Fruit fly (Drosophila melanogaster) whole organism, embryonic: ENCODE results near the gene IntS10.
A peak's percentile ranks its signal among the peaks of the same experiment; 100 is the strongest.

Experiments used
- B-H1 ChIP-seq: fragments of 200-800 bp; sonication (Bioruptor generic); IDR thresholded peaks from 3 replicates; pipeline ENCODE4 v1.3.6; 2022; ENCODE audit warnings: missing biosample characterization, missing genetic modification characterization
- CG10462 ChIP-seq: fragments of 200-800 bp; sonication (Bioruptor generic); optimal IDR thresholded peaks from 2 replicates; lab custom pipeline; 2016; ENCODE audit warnings: missing biosample characterization, missing genetic modification characterization
- CG10565 ChIP-seq: fragments of 200-800 bp; sonication (Bioruptor generic); optimal IDR thresholded peaks from 3 replicates; lab custom pipeline; 2016; ENCODE audit warnings: missing biosample characterization, mild to moderate bottlenecking, missing genetic modification characterization
- CG11504 ChIP-seq: fragments of 200-800 bp; sonication (Bioruptor generic); optimal IDR thresholded peaks from 3 replicates; lab custom pipeline; 2019; ENCODE audit warnings: missing biosample characterization, mild to moderate bottlenecking, missing genetic modification characterization, moderate library complexity
- CG13424 ChIP-seq: fragments of 200-800 bp; sonication (Bioruptor generic); optimal IDR thresholded peaks from 2 replicates; lab custom pipeline; 2019; ENCODE audit warnings: missing biosample characterization, mild to moderate bottlenecking, missing genetic modification characterization, moderate library complexity
- CG14014 ChIP-seq: fragments of 200-800 bp; sonication (Bioruptor generic); IDR thresholded peaks from 2 replicates; pipeline ENCODE4 v1.3.6; 2022; ENCODE audit warnings: missing biosample characterization, missing genetic modification characterization
- CG14050 ChIP-seq: fragments of 200-800 bp; sonication (Bioruptor generic); IDR thresholded peaks from 3 replicates; pipeline ENCODE4 v1.3.6; 2022; ENCODE audit warnings: missing biosample characterization, missing genetic modification characterization
- CG15514 ChIP-seq: fragments of 200-800 bp; sonication (Bioruptor generic); optimal IDR thresholded peaks from 3 replicates; lab custom pipeline; 2017; ENCODE audit warnings: missing biosample characterization, missing genetic modification characterization, mild to moderate bottlenecking, moderate library complexity, missing genetic modification reagents
- CG16813 ChIP-seq: fragments of 200-800 bp; sonication (Bioruptor generic); IDR thresholded peaks from 3 replicates; pipeline ENCODE4 v1.3.6; 2022; ENCODE audit warnings: missing biosample characterization, missing genetic modification characterization; ENCODE audit not compliant: partially characterized antibody
- CG17361 ChIP-seq: fragments of 200-800 bp; sonication (Bioruptor generic); IDR thresholded peaks from 3 replicates; pipeline ENCODE4 v1.3.6; 2022; ENCODE audit warnings: missing biosample characterization, missing genetic modification characterization
- CG17802 ChIP-seq: fragments of 200-800 bp; sonication (Bioruptor generic); optimal IDR thresholded peaks from 2 replicates; lab custom pipeline; 2018; ENCODE audit warnings: missing biosample characterization, mild to moderate bottlenecking, missing genetic modification characterization, moderate library complexity
- CG17829 ChIP-seq: fragments of 200-800 bp; optimal IDR thresholded peaks from 2 replicates; lab custom pipeline; 2019; ENCODE audit warnings: missing biosample characterization, mild to moderate bottlenecking, missing genetic modification characterization, moderate library complexity
- CG17912 ChIP-seq: fragments of 200-800 bp; sonication (Bioruptor generic); optimal IDR thresholded peaks from 2 replicates; lab custom pipeline; 2018; ENCODE audit warnings: missing biosample characterization, mild to moderate bottlenecking, missing genetic modification characterization
- CG1792 ChIP-seq: fragments of 200-800 bp; sonication (Bioruptor generic); optimal IDR thresholded peaks from 2 replicates; lab custom pipeline; 2016; ENCODE audit warnings: missing biosample characterization, missing genetic modification characterization
- CG30431 ChIP-seq: fragments of 200-800 bp; sonication (Bioruptor generic); optimal IDR thresholded peaks from 2 replicates; lab custom pipeline; 2017; ENCODE audit warnings: missing biosample characterization, missing genetic modification characterization
- CG31224 ChIP-seq: fragments of 200-800 bp; sonication (Bioruptor generic); IDR thresholded peaks from 2 replicates; pipeline ENCODE4 v1.3.6; 2022; ENCODE audit warnings: missing biosample characterization, missing genetic modification characterization
- CG4360 ChIP-seq: fragments of 200-800 bp; sonication (Bioruptor generic); IDR thresholded peaks from 2 replicates; pipeline ENCODE4 v1.3.6; 2022; ENCODE audit warnings: missing biosample characterization, missing genetic modification characterization
- CG7556 ChIP-seq: fragments of 200-800 bp; sonication (Bioruptor generic); optimal IDR thresholded peaks from 2 replicates; lab custom pipeline; 2017; ENCODE audit warnings: missing biosample characterization, mild to moderate bottlenecking, missing genetic modification characterization
- CG7786 ChIP-seq: fragments of 200-800 bp; sonication (Bioruptor generic); optimal IDR thresholded peaks from 2 replicates; lab custom pipeline; 2016; ENCODE audit warnings: missing biosample characterization, missing genetic modification characterization
- CG7963 ChIP-seq: fragments of 200-800 bp; sonication (Bioruptor generic); IDR thresholded peaks from 3 replicates; pipeline ENCODE4 v1.3.6; 2022; ENCODE audit warnings: missing biosample characterization, missing genetic modification characterization; ENCODE audit not compliant: partially characterized antibody
- CG9437 ChIP-seq: fragments of 200-800 bp; sonication (Bioruptor generic); optimal IDR thresholded peaks from 2 replicates; lab custom pipeline; 2018; ENCODE audit warnings: missing biosample characterization, mild to moderate bottlenecking, missing genetic modification characterization
- Dad ChIP-seq: fragments of 200-800 bp; sonication (Bioruptor generic); optimal IDR thresholded peaks from 3 replicates; lab custom pipeline; 2016; ENCODE audit warnings: missing biosample characterization, missing genetic modification characterization
- Fer1 ChIP-seq: fragments of 200-800 bp; sonication (Bioruptor generic); optimal IDR thresholded peaks from 2 replicates; lab custom pipeline; 2017; ENCODE audit warnings: missing biosample characterization, mild to moderate bottlenecking, missing genetic modification characterization
- Gug ChIP-seq: fragments of 200-800 bp; sonication (Bioruptor generic); IDR thresholded peaks from 4 replicates; pipeline ENCODE4 v1.3.6; 2022; ENCODE audit warnings: missing biosample characterization, missing genetic modification characterization
- H15 ChIP-seq: fragments of 200-800 bp; sonication (Bioruptor generic); IDR thresholded peaks from 3 replicates; pipeline ENCODE4 v1.3.6; 2022; ENCODE audit warnings: missing biosample characterization, missing genetic modification characterization
- HLH4C ChIP-seq: fragments of 200-800 bp; sonication (Bioruptor generic); IDR thresholded peaks from 3 replicates; pipeline ENCODE4 v1.3.6; 2022; ENCODE audit warnings: missing biosample characterization, missing genetic modification characterization; ENCODE audit not compliant: partially characterized antibody
- HLH54F ChIP-seq: fragments of 200-800 bp; sonication (Bioruptor generic); optimal IDR thresholded peaks from 3 replicates; lab custom pipeline; 2016; ENCODE audit warnings: missing biosample characterization, missing genetic modification characterization
- HmgZ ChIP-seq: fragments of 200-800 bp; sonication (Bioruptor generic); optimal IDR thresholded peaks from 2 replicates; lab custom pipeline; 2018; ENCODE audit warnings: missing biosample characterization, mild to moderate bottlenecking, missing genetic modification characterization
- NC2α ChIP-seq: fragments of 200-800 bp; sonication (Bioruptor generic); optimal IDR thresholded peaks from 2 replicates; lab custom pipeline; 2016; ENCODE audit warnings: missing biosample characterization, missing genetic modification characterization
- NC2β ChIP-seq: fragments of 200-800 bp; sonication (Bioruptor generic); optimal IDR thresholded peaks from 2 replicates; lab custom pipeline; 2016; ENCODE audit warnings: missing biosample characterization, missing genetic modification characterization
- Taf1 ChIP-seq: fragments of 200-800 bp; sonication (Bioruptor generic); IDR thresholded peaks from 2 replicates; pipeline ENCODE4 v1.3.6; 2022; ENCODE audit warnings: missing biosample characterization, missing genetic modification characterization
- Xrp1 ChIP-seq: fragments of 200-800 bp; sonication (Bioruptor generic); IDR thresholded peaks from 2 replicates; pipeline ENCODE4 v1.3.6; 2022; ENCODE audit warnings: missing biosample characterization, missing genetic modification characterization
- chif ChIP-seq, 2 experiments: fragments of 200-800 bp; sonication (Bioruptor generic); optimal IDR thresholded peaks; 3 replicates each; lab custom pipeline; 2016; ENCODE audit warnings: missing biosample characterization in 2 of 2, missing genetic modification characterization in 2 of 2
- ci ChIP-seq: fragments of 200-800 bp; sonication (Bioruptor generic); IDR thresholded peaks from 3 replicates; pipeline ENCODE4 v1.3.6; 2022; ENCODE audit warnings: missing biosample characterization, missing genetic modification characterization
- eve ChIP-seq, 2 experiments: fragments of >200 bp; optimal IDR thresholded peaks; 2 replicates each; lab custom pipeline; 2017; ENCODE audit warnings: missing biosample characterization in 2 of 2, missing genetic modification characterization in 2 of 2
- ind ChIP-seq: fragments of 200-800 bp; sonication (Bioruptor generic); optimal IDR thresholded peaks from 3 replicates; lab custom pipeline; 2016; ENCODE audit warnings: missing biosample characterization, missing genetic modification characterization
- insv ChIP-seq, 2 experiments: fragments of 200-800 bp; sonication (Bioruptor generic); optimal IDR thresholded peaks; 3 replicates each; lab custom pipeline; 2016 to 2018; ENCODE audit warnings: missing biosample characterization in 2 of 2, missing genetic modification characterization in 2 of 2
- jigr1 ChIP-seq: fragments of 200-800 bp; sonication (Bioruptor generic); IDR thresholded peaks from 3 replicates; pipeline ENCODE4 v1.3.6; 2022; ENCODE audit warnings: missing biosample characterization, missing genetic modification characterization
- lab ChIP-seq: fragments of 200-800 bp; sonication (Bioruptor generic); optimal IDR thresholded peaks from 3 replicates; lab custom pipeline; 2017; ENCODE audit warnings: missing biosample characterization, missing genetic modification characterization, mild to moderate bottlenecking, moderate library complexity, missing genetic modification reagents
- lov ChIP-seq, 2 experiments: fragments of 200-800 bp in 1 of 2; fragments of >200 bp in 1 of 2; sonication (Bioruptor generic) in 1 of 2; IDR thresholded peaks in 1 of 2; optimal IDR thresholded peaks in 1 of 2; 2 replicates in 1 of 2; 3 replicates in 1 of 2; pipeline versions ENCODE4 v1.3.6 to Lab custom; 2017 to 2022; ENCODE audit warnings: missing biosample characterization in 1 of 2, missing genetic modification characterization in 1 of 2
- mirr ChIP-seq: fragments of 200-800 bp; sonication (Bioruptor generic); optimal IDR thresholded peaks from 3 replicates; lab custom pipeline; 2018; ENCODE audit warnings: missing biosample characterization, mild to moderate bottlenecking, missing genetic modification characterization
- org-1 ChIP-seq: fragments of 200-800 bp; sonication (Bioruptor generic); optimal IDR thresholded peaks from 2 replicates; lab custom pipeline; 2017; ENCODE audit warnings: missing biosample characterization, missing genetic modification characterization
- otp ChIP-seq: fragments of 200-800 bp; sonication (Bioruptor generic); IDR thresholded peaks from 3 replicates; pipeline ENCODE4, ENCODE4 v1.3.6; 2022; ENCODE audit warnings: missing biosample characterization, missing genetic modification characterization
- pho ChIP-seq: fragments of 200-800 bp; sonication (Bioruptor generic); optimal IDR thresholded peaks from 2 replicates; lab custom pipeline; 2016; ENCODE audit warnings: missing biosample characterization, missing genetic modification characterization
- pnt ChIP-seq: fragments of 200-800 bp; sonication (Bioruptor generic); optimal IDR thresholded peaks from 3 replicates; lab custom pipeline; 2016; ENCODE audit warnings: missing biosample characterization, missing genetic modification characterization
- sim ChIP-seq: fragments of 200-800 bp; sonication (Bioruptor generic); IDR thresholded peaks from 2 replicates; pipeline ENCODE4 v1.3.6; 2022; ENCODE audit warnings: missing biosample characterization, missing genetic modification characterization
- sima ChIP-seq: fragments of 200-800 bp; sonication (Bioruptor generic); optimal IDR thresholded peaks from 2 replicates; lab custom pipeline; 2016; ENCODE audit warnings: missing biosample characterization, missing genetic modification characterization
- sisA ChIP-seq: fragments of 200-800 bp; sonication (Bioruptor generic); IDR thresholded peaks from 2 replicates; pipeline ENCODE4 v1.3.6; 2022; ENCODE audit warnings: missing biosample characterization, missing genetic modification characterization
- sna ChIP-seq: fragments of 200-800 bp; sonication (Bioruptor generic); IDR thresholded peaks from 2 replicates; pipeline ENCODE4 v1.3.6; 2022; ENCODE audit warnings: missing biosample characterization, missing genetic modification characterization; ENCODE audit not compliant: partially characterized antibody
- zen ChIP-seq: fragments of 200-800 bp; sonication (Bioruptor generic); optimal IDR thresholded peaks from 3 replicates; lab custom pipeline; 2018; ENCODE audit warnings: missing biosample characterization, mild to moderate bottlenecking, missing genetic modification characterization, moderate library complexity

The IntS10 gene

dm6 chr3L:3802677-3803076 lies 3.8 kb upstream of the IntS10 start (continued):
- TF ChIP-seq otp (GFP tag; lab: Robert Waterston, UW) (peak; percentile 64; the same call in 1 of the 3 replicates), Taf1 (GFP tag; lab: Robert Waterston, UW) (peak; percentile 53; the same call in 1 of the 2 replicates), sim (GFP tag; lab: Robert Waterston, UW) (0 out of 2 replicates have a peak, but pooled peaks have one; percentile 13), CG10565 (GFP tag; lab: Kevin White, UChicago) (no peak), H15 (peak; percentile 53; the same call in 2 of the 3 replicates), CG10462 (GFP tag; lab: Kevin White, UChicago) (peak; percentile 42), Gug (GFP tag; lab: Robert Waterston, UW) (peak; percentile 79; the same call in 3 of the 4 replicates), CG7963 (GFP tag; lab: Robert Waterston, UW) (no peak), CG17829 (peak; percentile 36), jigr1 (GFP tag; lab: Robert Waterston, UW) (no peak), HLH54F (GFP tag; lab: Kevin White, UChicago) (peak; percentile 79), sima (peak; percentile 1), CG4360 (0 out of 2 replicates have a peak, but pooled peaks have one; percentile 16), CG16813 (no peak), CG9437 (GFP tag; lab: Kevin White, UChicago) (peak; percentile 49), chif (GFP tag; optimal IDR thresholded peaks at IDR 0.05; lab: Kevin White, UChicago) (peak; percentile 58 to 67), lab (GFP tag; lab: Kevin White, UChicago) (peak; percentile 87), sna (no peak), CG13424 (tag; lab: Kevin White, UChicago) (peak; percentile 80), CG1792 (GFP tag; lab: Kevin White, UChicago) (peak; percentile 42), Dad (peak; percentile 49), ci (GFP tag; lab: Robert Waterston, UW) (peak; percentile 90), zen (tag; lab: Kevin White, UChicago) (no peak), CG7786 (GFP tag; lab: Kevin White, UChicago) (peak; percentile 83), mirr (GFP tag; lab: Kevin White, UChicago) (peak; percentile 34), CG17912 (GFP tag; lab: Kevin White, UChicago) (no peak), Xrp1 (peak; percentile 80), CG17802 (tag; lab: Kevin White, UChicago) (no peak), CG11504 (tag; lab: Kevin White, UChicago) (peak; percentile 72), B-H1 (GFP tag; lab: Robert Waterston, UW) (peak; percentile 51; the same call in 2 of the 3 replicates), pnt (GFP tag; lab: Kevin White, UChicago) (peak; percentile 76), NC2α (GFP tag; lab: Kevin White, UChicago) (peak; percentile 51), CG31224 (GFP tag; lab: Robert Waterston, UW) (peak; percentile 85), CG15514 (peak; percentile 46), NC2β (peak; percentile 65), HmgZ (tag; lab: Kevin White, UChicago) (peak; percentile 86), CG17361 (peak; percentile 65; the same call in 2 of the 3 replicates), org-1 (GFP tag; lab: Kevin White, UChicago) (peak; percentile 60), CG14014 (GFP tag; lab: Robert Waterston, UW) (peak; percentile 88), insv (GFP tag; optimal IDR thresholded peaks at IDR 0.05; lab: Kevin White, UChicago) (peak in 1 of 2 experiments; percentile 29), ind (GFP tag; lab: Kevin White, UChicago) (peak; percentile 61), eve (GFP tag; optimal IDR thresholded peaks at IDR 0.05; lab: Kevin White, UChicago) (no peak), CG30431 (peak; percentile 34), Fer1 (peak; percentile 86), pho (GFP tag; lab: Kevin White, UChicago) (peak; percentile 74), CG14050 (peak; percentile 73), sisA (GFP tag; lab: Robert Waterston, UW) (peak; percentile 77), CG7556 (GFP tag; lab: Kevin White, UChicago) (peak; percentile 87), HLH4C (no peak), lov (optimal IDR thresholded peaks at IDR 0.05; lab: Kevin White, UChicago) (no peak), lov (GFP tag; IDR thresholded peaks at IDR 0.05; lab: Robert Waterston, UW) (peak; percentile 26; the same call in 1 of the 3 replicates)
